Fruit fly (Drosophila melanogaster) whole organism, prepupa: ENCODE data around the gene Osi19.

Source experiments
- CG10631 ChIP-seq: fragments of 200-800 bp; sonication (Bioruptor generic); optimal IDR thresholded peaks from 2 replicates; lab custom pipeline; 2016; ENCODE audit warnings: missing biosample characterization, missing genetic modification characterization
- CG10669 ChIP-seq: fragments of 200-800 bp; sonication (Bioruptor generic); optimal IDR thresholded peaks from 3 replicates; lab custom pipeline; 2018; ENCODE audit warnings: missing biosample characterization, mild to moderate bottlenecking, missing genetic modification characterization, moderate library complexity
- CG11294 ChIP-seq: fragments of 200-800 bp; sonication (Bioruptor generic); IDR thresholded peaks from 2 replicates; pipeline ENCODE4 v1.3.6; 2022; ENCODE audit warnings: missing biosample characterization, missing genetic modification characterization
- CG15336 ChIP-seq: fragments of 200-800 bp; sonication (Bioruptor generic); IDR thresholded peaks from 2 replicates; pipeline ENCODE4 v1.3.6; 2022; ENCODE audit warnings: missing biosample characterization, missing genetic modification characterization
- CG1621 ChIP-seq: fragments of 200-800 bp; sonication (Bioruptor generic); optimal IDR thresholded peaks from 3 replicates; lab custom pipeline; 2018; ENCODE audit warnings: missing biosample characterization, mild to moderate bottlenecking, missing genetic modification characterization
- CG3032 ChIP-seq: fragments of 200-800 bp; optimal IDR thresholded peaks from 2 replicates; lab custom pipeline; 2019; ENCODE audit warnings: missing biosample characterization, mild to moderate bottlenecking, missing genetic modification characterization, moderate library complexity
- CG31627 ChIP-seq: fragments of 200-800 bp; sonication (Bioruptor generic); optimal IDR thresholded peaks from 3 replicates; lab custom pipeline; 2016; ENCODE audit warnings: missing biosample characterization, missing genetic modification characterization
- CG32006 ChIP-seq: fragments of 200-800 bp; sonication (Bioruptor generic); optimal IDR thresholded peaks from 3 replicates; lab custom pipeline; 2017; ENCODE audit warnings: missing biosample characterization, mild to moderate bottlenecking, missing genetic modification characterization
- CG34406 ChIP-seq: fragments of 200-800 bp; sonication (Bioruptor generic); optimal IDR thresholded peaks from 3 replicates; lab custom pipeline; 2016; ENCODE audit warnings: missing biosample characterization, missing genetic modification characterization
- CG3919 ChIP-seq: fragments of 200-800 bp; sonication (Bioruptor generic); optimal IDR thresholded peaks from 3 replicates; lab custom pipeline; 2016; ENCODE audit warnings: missing biosample characterization, missing genetic modification characterization
- CG4318 ChIP-seq: fragments of 200-800 bp; sonication (Bioruptor generic); optimal IDR thresholded peaks from 3 replicates; lab custom pipeline; 2017; ENCODE audit warnings: missing biosample characterization, mild to moderate bottlenecking, missing genetic modification characterization
- CG6163 ChIP-seq: fragments of 200-800 bp; sonication (Bioruptor generic); IDR thresholded peaks from 3 replicates; pipeline ENCODE4 v1.3.6; 2022; ENCODE audit warnings: missing biosample characterization, missing genetic modification characterization
- CG6276 ChIP-seq: fragments of 200-800 bp; sonication (Bioruptor generic); optimal IDR thresholded peaks from 2 replicates; lab custom pipeline; 2017; ENCODE audit warnings: missing biosample characterization, mild to moderate bottlenecking, missing genetic modification characterization
- CG6808 ChIP-seq: fragments of 200-800 bp; sonication (Bioruptor generic); optimal IDR thresholded peaks from 3 replicates; lab custom pipeline; 2017; ENCODE audit warnings: missing biosample characterization, missing genetic modification characterization, mild to moderate bottlenecking, moderate library complexity, missing genetic modification reagents
- CG6854 ChIP-seq: fragments of 200-800 bp; sonication (Bioruptor generic); optimal IDR thresholded peaks from 2 replicates; lab custom pipeline; 2017; ENCODE audit warnings: missing biosample characterization, mild to moderate bottlenecking, missing genetic modification characterization
- CG7368 ChIP-seq: fragments of 200-800 bp; sonication (Bioruptor generic); optimal IDR thresholded peaks from 3 replicates; lab custom pipeline; 2016; ENCODE audit warnings: missing biosample characterization, missing genetic modification characterization
- CG8119 ChIP-seq: fragments of 200-800 bp; sonication (Bioruptor generic); IDR thresholded peaks from 3 replicates; pipeline ENCODE4 v1.3.6; 2022; ENCODE audit warnings: missing biosample characterization, missing genetic modification characterization
- CG8632 ChIP-seq: fragments of 200-800 bp; sonication (Bioruptor generic); optimal IDR thresholded peaks from 3 replicates; lab custom pipeline; 2016; ENCODE audit warnings: missing biosample characterization, missing genetic modification characterization
- CG9139 ChIP-seq: fragments of 200-800 bp; sonication (Bioruptor generic); optimal IDR thresholded peaks from 3 replicates; lab custom pipeline; 2017; ENCODE audit warnings: missing biosample characterization, mild to moderate bottlenecking, missing genetic modification characterization
- Eip75B ChIP-seq: fragments of 200-800 bp; sonication (Bioruptor generic); optimal IDR thresholded peaks from 3 replicates; lab custom pipeline; 2016; ENCODE audit warnings: missing biosample characterization, missing genetic modification characterization
- Eip78C ChIP-seq: fragments of 200-800 bp; sonication (Bioruptor generic); peaks from one replicate; lab custom pipeline; 2016; ENCODE audit warnings: missing biosample characterization, missing genetic modification characterization
- Eip93F ChIP-seq: fragments of 200-800 bp; sonication (Bioruptor generic); optimal IDR thresholded peaks from 2 replicates; lab custom pipeline; 2016; ENCODE audit warnings: missing biosample characterization, mild to moderate bottlenecking, missing genetic modification characterization
- Gug ChIP-seq: fragments of 200-800 bp; sonication (Bioruptor generic); IDR thresholded peaks from 2 replicates; pipeline ENCODE4 v1.3.6; 2022; ENCODE audit warnings: missing biosample characterization, missing genetic modification characterization
- Hr38 ChIP-seq: sonication (Bioruptor generic); optimal IDR thresholded peaks from 2 replicates; lab custom pipeline; 2016; ENCODE audit warnings: missing biosample characterization, missing genetic modification characterization
- Hr4 ChIP-seq: fragments of 200-800 bp; sonication (Bioruptor generic); optimal IDR thresholded peaks from 3 replicates; lab custom pipeline; 2016; ENCODE audit warnings: missing biosample characterization, missing genetic modification characterization
- Lpt ChIP-seq: fragments of 200-800 bp; sonication (Bioruptor generic); optimal IDR thresholded peaks from 3 replicates; lab custom pipeline; 2016; ENCODE audit warnings: missing biosample characterization, missing genetic modification characterization
- Met ChIP-seq: fragments of 200-800 bp; sonication (Bioruptor generic); optimal IDR thresholded peaks from 3 replicates; lab custom pipeline; 2016; ENCODE audit warnings: missing biosample characterization, missing genetic modification characterization
- Smox ChIP-seq: fragments of 200-800 bp; sonication (Bioruptor generic); optimal IDR thresholded peaks from 3 replicates; lab custom pipeline; 2016; ENCODE audit warnings: missing biosample characterization, missing genetic modification characterization
- Sox102F ChIP-seq: fragments of 200-800 bp; sonication (Bioruptor generic); optimal IDR thresholded peaks from 2 replicates; lab custom pipeline; 2016; ENCODE audit warnings: missing biosample characterization, mild to moderate bottlenecking, missing genetic modification characterization
- Sox14 ChIP-seq: fragments of 200-800 bp; sonication (Bioruptor generic); optimal IDR thresholded peaks from 3 replicates; lab custom pipeline; 2016; ENCODE audit warnings: missing biosample characterization, missing genetic modification characterization
- Sox15 ChIP-seq: fragments of 200-800 bp; sonication (Bioruptor generic); optimal IDR thresholded peaks from 3 replicates; lab custom pipeline; 2016; ENCODE audit warnings: missing biosample characterization, missing genetic modification characterization
- achi ChIP-seq: fragments of 200-800 bp; sonication (Bioruptor generic); optimal IDR thresholded peaks from 3 replicates; lab custom pipeline; 2016; ENCODE audit warnings: missing biosample characterization, missing genetic modification characterization
- acj6 ChIP-seq: fragments of 200-800 bp; sonication (Bioruptor generic); optimal IDR thresholded peaks from 3 replicates; lab custom pipeline; 2016; ENCODE audit warnings: missing biosample characterization, missing genetic modification characterization
- dac ChIP-seq: fragments of 200-800 bp; sonication (Bioruptor generic); optimal IDR thresholded peaks from 2 replicates; lab custom pipeline; 2017; ENCODE audit warnings: missing biosample characterization, mild to moderate bottlenecking, missing genetic modification characterization
- dsx ChIP-seq: fragments of 200-800 bp; optimal IDR thresholded peaks from 3 replicates; lab custom pipeline; 2019; ENCODE audit warnings: missing biosample characterization, mild to moderate bottlenecking, missing genetic modification characterization, moderate library complexity; ENCODE audit not compliant: poor library complexity, severe bottlenecking
- fd59A ChIP-seq: fragments of 200-800 bp; sonication (Bioruptor generic); optimal IDR thresholded peaks from 2 replicates; lab custom pipeline; 2017; ENCODE audit warnings: missing biosample characterization, mild to moderate bottlenecking, missing genetic modification characterization, missing genetic modification reagents
- fd85E ChIP-seq: fragments of 200-800 bp; sonication (Bioruptor generic); optimal IDR thresholded peaks from 3 replicates; lab custom pipeline; 2016; ENCODE audit warnings: missing biosample characterization, missing genetic modification characterization
- fkh ChIP-seq: fragments of 200-800 bp; sonication (Bioruptor generic); optimal IDR thresholded peaks from 3 replicates; lab custom pipeline; 2017; ENCODE audit warnings: missing biosample characterization, mild to moderate bottlenecking, missing genetic modification characterization, moderate library complexity
- lz ChIP-seq: fragments of 200-800 bp; sonication (Bioruptor generic); optimal IDR thresholded peaks from 3 replicates; lab custom pipeline; 2016; ENCODE audit warnings: missing biosample characterization, missing genetic modification characterization
- net ChIP-seq: fragments of 200-800 bp; sonication (Bioruptor generic); optimal IDR thresholded peaks from 3 replicates; lab custom pipeline; 2016; ENCODE audit warnings: missing biosample characterization, missing genetic modification characterization
- pdm3 ChIP-seq: fragments of 200-800 bp; sonication (Bioruptor generic); optimal IDR thresholded peaks from 3 replicates; lab custom pipeline; 2016; ENCODE audit warnings: missing biosample characterization, missing genetic modification characterization
- salr ChIP-seq, 2 experiments: fragments of 200-800 bp; sonication (Bioruptor generic); optimal IDR thresholded peaks; 3 replicates each; lab custom pipeline; 2016 to 2018; ENCODE audit warnings: missing biosample characterization in 2 of 2, missing genetic modification characterization in 2 of 2, mild to moderate bottlenecking in 1 of 2
- spab ChIP-seq: fragments of 200-800 bp; sonication (Bioruptor generic); optimal IDR thresholded peaks from 2 replicates; lab custom pipeline; 2017; ENCODE audit warnings: missing biosample characterization, mild to moderate bottlenecking, missing genetic modification characterization, missing genetic modification reagents
- ss ChIP-seq, 2 experiments: fragments of 200-800 bp; sonication (Bioruptor generic); optimal IDR thresholded peaks; 2 replicates in 1 of 2; 3 replicates in 1 of 2; lab custom pipeline; 2017 to 2018; ENCODE audit warnings: mild to moderate bottlenecking in 2 of 2, missing biosample characterization in 2 of 2, missing genetic modification characterization in 2 of 2, moderate library complexity in 1 of 2
- svp ChIP-seq: fragments of 200-800 bp; sonication (Bioruptor generic); peaks from one replicate; lab custom pipeline; 2016; ENCODE audit warnings: missing biosample characterization, missing genetic modification characterization
- vri ChIP-seq: fragments of 200-800 bp; sonication (Bioruptor generic); optimal IDR thresholded peaks from 3 replicates; lab custom pipeline; 2016; ENCODE audit warnings: missing biosample characterization, mild to moderate bottlenecking, missing genetic modification characterization

Osi19 gene

DNA sequence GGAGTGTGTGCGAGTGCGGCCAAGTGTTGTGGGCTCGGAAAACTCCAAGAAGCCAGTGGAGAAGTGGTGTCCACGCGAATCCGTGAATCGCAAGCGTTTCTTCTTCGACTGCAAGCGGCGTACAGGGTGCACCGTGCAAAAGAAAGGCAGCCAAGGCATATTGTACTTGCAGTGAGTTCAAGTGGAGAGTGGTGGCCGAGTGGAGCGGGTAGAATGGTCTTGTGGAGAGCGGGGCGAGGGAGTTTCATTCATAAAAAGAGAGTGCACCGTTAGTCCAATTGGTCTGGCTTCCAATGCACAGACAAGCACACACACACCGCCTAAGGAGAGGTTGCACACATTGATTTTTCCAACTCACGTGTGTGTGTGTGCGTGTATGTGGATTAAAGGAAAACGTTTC, 16.0 kb downstream of the Osi19 start:
- 0 out of 3 replicates have a peak, but pooled peaks have one; percentile 36 for TF ChIP-seq CG8119 (GFP tag; lab: Robert Waterston, UW)
- TF ChIP-seq acj6 (GFP tag; lab: Kevin White, UChicago): no peak
- peak; percentile 37 for TF ChIP-seq CG1621 (tag; lab: Kevin White, UChicago)
- TF ChIP-seq Eip75B (GFP tag; lab: Kevin White, UChicago): no peak
- TF ChIP-seq salr (GFP tag; optimal IDR thresholded peaks at IDR 0.05; lab: Kevin White, UChicago): peak in 1 of 2 experiments; percentile 8
- TF ChIP-seq CG9139 (GFP tag; lab: Kevin White, UChicago): peak; percentile 32
- peak; percentile 81 for TF ChIP-seq Eip78C (GFP tag; lab: Kevin White, UChicago)
- TF ChIP-seq CG6854: peak; percentile 29
- TF ChIP-seq Lpt (GFP tag; lab: Kevin White, UChicago): peak; percentile 29
- peak; percentile 22 for TF ChIP-seq CG32006 (GFP tag; lab: Kevin White, UChicago)
- TF ChIP-seq CG3919 (GFP tag; lab: Kevin White, UChicago): peak; percentile 10
- TF ChIP-seq lz (GFP tag; lab: Kevin White, UChicago): no peak
- 0 out of 3 replicates have a peak, but pooled peaks have one; percentile 10 for TF ChIP-seq CG6163 (GFP tag; lab: Robert Waterston, UW)
- TF ChIP-seq ss (GFP tag; optimal IDR thresholded peaks at IDR 0.05; lab: Kevin White, UChicago): peak in 1 of 2 experiments; percentile 7
- no peak for TF ChIP-seq Sox15 (GFP tag; lab: Kevin White, UChicago)

DNA sequence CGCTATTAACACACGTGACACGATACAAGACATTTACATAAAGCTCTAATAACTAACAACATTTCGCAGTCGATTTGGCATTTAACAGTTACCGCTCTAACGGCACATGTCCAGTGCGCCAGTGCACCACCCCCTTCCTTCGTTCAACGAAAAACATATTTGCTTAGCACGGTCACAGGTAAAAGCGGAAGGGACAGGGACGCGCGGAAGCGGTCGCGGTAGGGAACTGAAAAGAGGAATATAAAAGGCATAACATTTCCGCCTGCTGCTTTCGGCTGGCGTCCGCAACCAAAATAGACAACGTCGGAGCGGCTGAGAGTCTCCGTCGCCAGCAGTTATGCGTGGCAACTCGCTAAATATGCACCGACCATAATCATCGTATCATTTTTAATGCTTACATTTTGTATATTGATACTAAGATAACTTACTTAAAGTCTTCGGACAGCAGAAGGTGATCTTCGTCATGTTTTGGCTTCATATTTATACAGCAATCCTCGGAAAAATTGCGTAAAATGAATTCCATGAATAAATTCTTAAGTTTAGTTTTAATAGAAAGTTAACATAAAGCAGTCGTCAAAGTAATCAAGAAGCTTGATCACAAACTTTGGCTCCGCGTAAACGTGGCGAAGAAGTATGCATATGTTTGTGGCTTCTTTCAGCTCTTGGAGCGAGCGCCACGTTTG, 16.7 kb downstream of the Osi19 start:
- TF ChIP-seq CG8632: no peak
- TF ChIP-seq pdm3: peak; percentile 47
- no peak for TF ChIP-seq spab (GFP tag; lab: Kevin White, UChicago)
- TF ChIP-seq CG32006 (GFP tag; lab: Kevin White, UChicago): peak; percentile 77
- TF ChIP-seq CG10631 (GFP tag; lab: Kevin White, UChicago): peak; percentile 14
- peak; percentile 42 for TF ChIP-seq CG3032 (tag; lab: Kevin White, UChicago)
- TF ChIP-seq CG10669 (GFP tag; lab: Kevin White, UChicago): peak; percentile 39
- TF ChIP-seq dsx: peak; percentile 13
- no peak for TF ChIP-seq Sox15 (GFP tag; lab: Kevin White, UChicago)
- peak; percentile 38 for TF ChIP-seq fkh
- TF ChIP-seq achi: peak; percentile 39
- TF ChIP-seq acj6 (GFP tag; lab: Kevin White, UChicago): peak; percentile 49
- no peak for TF ChIP-seq Smox
- TF ChIP-seq Sox102F (GFP tag; lab: Kevin White, UChicago): peak; percentile 15
- peak in 1 of 2 experiments; percentile 54 for TF ChIP-seq salr (GFP tag; optimal IDR thresholded peaks at IDR 0.05; lab: Kevin White, UChicago)
- no peak for TF ChIP-seq Lpt (GFP tag; lab: Kevin White, UChicago)
- TF ChIP-seq CG9139 (GFP tag; lab: Kevin White, UChicago): no peak
- no peak for TF ChIP-seq CG34406
- TF ChIP-seq CG7368 (GFP tag; lab: Kevin White, UChicago): no peak
- peak; percentile 76 for TF ChIP-seq Hr4 (GFP tag; lab: Kevin White, UChicago)
- TF ChIP-seq CG11294 (GFP tag; lab: Robert Waterston, UW): no peak
- no peak for TF ChIP-seq Eip93F (GFP tag; lab: Kevin White, UChicago)
- peak; percentile 79 for TF ChIP-seq Eip78C (GFP tag; lab: Kevin White, UChicago)
- 0 out of 2 replicates have a peak, but pooled peaks have one; percentile 26 for TF ChIP-seq Gug (GFP tag; lab: Robert Waterston, UW)
- no peak for TF ChIP-seq Hr38 (GFP tag; lab: Kevin White, UChicago)
- TF ChIP-seq dac (GFP tag; lab: Kevin White, UChicago): peak; percentile 37
- TF ChIP-seq CG4318 (GFP tag; lab: Kevin White, UChicago): peak; percentile 45
- no peak for TF ChIP-seq ss (GFP tag; optimal IDR thresholded peaks at IDR 0.05; lab: Kevin White, UChicago)
- 0 out of 3 replicates have a peak, but pooled peaks have one; percentile 41 for TF ChIP-seq CG6163 (GFP tag; lab: Robert Waterston, UW)
- TF ChIP-seq lz (GFP tag; lab: Kevin White, UChicago): no peak
- peak; percentile 73 for TF ChIP-seq CG15336 (GFP tag; lab: Robert Waterston, UW)
- TF ChIP-seq vri: no peak
- peak; percentile 42 for TF ChIP-seq CG6808 (GFP tag; lab: Kevin White, UChicago)
- no peak for TF ChIP-seq svp (GFP tag; lab: Kevin White, UChicago)
- peak; percentile 34 for TF ChIP-seq Sox14 (GFP tag; lab: Kevin White, UChicago)
- TF ChIP-seq fd85E (GFP tag; lab: Kevin White, UChicago): no peak
- no peak for TF ChIP-seq CG31627 (GFP tag; lab: Kevin White, UChicago)
- TF ChIP-seq net (GFP tag; lab: Kevin White, UChicago): peak; percentile 31
- TF ChIP-seq CG3919 (GFP tag; lab: Kevin White, UChicago): peak; percentile 24
- TF ChIP-seq fd59A (GFP tag; lab: Kevin White, UChicago): no peak
- TF ChIP-seq CG6276 (GFP tag; lab: Kevin White, UChicago): peak; percentile 64
- peak; percentile 69 for TF ChIP-seq CG8119 (GFP tag; lab: Robert Waterston, UW)
- TF ChIP-seq CG6854: no peak
- TF ChIP-seq Met (GFP tag; lab: Kevin White, UChicago): no peak
